Worm (Caenorhabditis elegans) whole organism, L1 larva: ENCODE results near the gene K01A12.3.
A peak's percentile ranks its signal among the peaks of the same experiment; 100 is the strongest.

ENCODE experiments used
- C04F5.9 ChIP-seq: sonication (generic microtip); optimal IDR thresholded peaks from 2 replicates; lab custom pipeline; 2016; ENCODE audit warnings: missing genetic modification characterization, missing compliant biosample characterization
- C16A3.4 ChIP-seq: fragments of 150-350 bp; optimal IDR thresholded peaks from 2 replicates; lab custom pipeline; 2014; ENCODE audit warnings: missing biosample characterization, missing genetic modification characterization
- C34B4.2 ChIP-seq: sonication (generic microtip); optimal IDR thresholded peaks from 2 replicates; lab custom pipeline; 2017; ENCODE audit warnings: mild to moderate bottlenecking, missing genetic modification characterization, missing compliant biosample characterization
- alr-1 ChIP-seq: fragments of 200-800 bp; sonication (Bioruptor generic); optimal IDR thresholded peaks from 2 replicates; lab custom pipeline; 2018; ENCODE audit warnings: borderline replicate concordance, mild to moderate bottlenecking, missing genetic modification characterization, missing compliant biosample characterization
- aly-2 ChIP-seq: fragments of 150-350 bp; optimal IDR thresholded peaks from 2 replicates; lab custom pipeline; 2014; ENCODE audit warnings: missing biosample characterization, missing genetic modification characterization
- ceh-63 ChIP-seq: fragments of 200-800 bp; sonication (Bioruptor generic); optimal IDR thresholded peaks from 2 replicates; lab custom pipeline; 2018; ENCODE audit warnings: mild to moderate bottlenecking, missing genetic modification characterization, missing compliant biosample characterization
- ceh-88 ChIP-seq: fragments of 200-800 bp; sonication (Bioruptor generic); IDR thresholded peaks from 2 replicates; pipeline ENCODE4 v1.3.6; 2022; ENCODE audit warnings: missing genetic modification characterization, missing compliant biosample characterization
- ceh-90 ChIP-seq: sonication (generic microtip); optimal IDR thresholded peaks from 2 replicates; lab custom pipeline; 2016; ENCODE audit warnings: missing genetic modification characterization, missing compliant biosample characterization
- ces-1 ChIP-seq: fragments of 150-350 bp; optimal IDR thresholded peaks from 2 replicates; lab custom pipeline; 2014; ENCODE audit warnings: missing biosample characterization, missing genetic modification reagents, missing genetic modification characterization
- dsc-1 ChIP-seq: sonication (generic microtip); optimal IDR thresholded peaks from 2 replicates; lab custom pipeline; 2016; ENCODE audit warnings: mild to moderate bottlenecking, missing genetic modification characterization, missing compliant biosample characterization
- efl-1 ChIP-seq, 4 experiments: fragments of 150-350 bp; optimal IDR thresholded peaks in 3 of 4; peaks in 1 of 4; 1 replicate in 1 of 4; 2 replicates in 3 of 4; lab custom pipeline; 2014; ENCODE audit warnings: missing biosample characterization in 2 of 4, missing genetic modification characterization in 2 of 4, missing genetic modification reagents in 2 of 4
- fkh-10 ChIP-seq: sonication (generic microtip); optimal IDR thresholded peaks from 2 replicates; lab custom pipeline; 2017; ENCODE audit warnings: missing biosample characterization, missing genetic modification reagents, missing genetic modification characterization
- fkh-8 ChIP-seq: sonication (generic microtip); optimal IDR thresholded peaks from 2 replicates; lab custom pipeline; 2016; ENCODE audit warnings: mild to moderate bottlenecking, missing genetic modification characterization, missing compliant biosample characterization
- grh-1 ChIP-seq: fragments of 200-800 bp; sonication (Bioruptor generic); IDR thresholded peaks from 2 replicates; pipeline ENCODE4 v1.3.6; 2022; ENCODE audit warnings: missing genetic modification reagents, missing genetic modification characterization, missing compliant biosample characterization
- hlh-4 ChIP-seq: sonication (generic microtip); optimal IDR thresholded peaks from 2 replicates; lab custom pipeline; 2016; ENCODE audit warnings: mild to moderate bottlenecking, missing genetic modification characterization, missing compliant biosample characterization
- hpl-2 ChIP-seq: fragments of 150-350 bp; optimal IDR thresholded peaks from 2 replicates; lab custom pipeline; 2014; ENCODE audit warnings: missing biosample characterization, missing genetic modification reagents, missing genetic modification characterization
- irx-1 ChIP-seq: sonication (generic microtip); optimal IDR thresholded peaks from 2 replicates; lab custom pipeline; 2016; ENCODE audit warnings: missing genetic modification characterization, missing compliant biosample characterization
- lin-13 ChIP-seq: fragments of 150-350 bp; optimal IDR thresholded peaks from 2 replicates; lab custom pipeline; 2014; ENCODE audit warnings: missing biosample characterization, missing genetic modification reagents, missing genetic modification characterization
- lin-14 ChIP-seq: fragments of 200-800 bp; sonication (Bioruptor generic); optimal IDR thresholded peaks from 2 replicates; lab custom pipeline; 2018; ENCODE audit warnings: mild to moderate bottlenecking, missing genetic modification characterization, moderate library complexity, missing compliant biosample characterization
- lin-15B ChIP-seq: fragments of 150-350 bp; sonication (generic microtip); optimal IDR thresholded peaks from 3 replicates; lab custom pipeline; 2014; ENCODE audit warnings: missing biosample characterization, missing genetic modification characterization
- lin-35 ChIP-seq, 2 experiments: fragments of 150-350 bp; optimal IDR thresholded peaks; 2 replicates each; lab custom pipeline; 2014; ENCODE audit warnings: missing biosample characterization in 2 of 2, missing genetic modification characterization in 2 of 2, missing genetic modification reagents in 2 of 2
- lsy-2 ChIP-seq, 2 experiments: fragments of 150-350 bp; optimal IDR thresholded peaks; 2 replicates each; lab custom pipeline; 2014; ENCODE audit warnings: missing biosample characterization in 2 of 2, missing genetic modification characterization in 2 of 2
- mab-9 ChIP-seq: fragments of 200-800 bp; sonication (Bioruptor generic); IDR thresholded peaks from 2 replicates; pipeline ENCODE4 v1.3.6; 2022; ENCODE audit warnings: missing genetic modification reagents, missing genetic modification characterization, missing compliant biosample characterization
- mdl-1 ChIP-seq, 2 experiments: fragments of 150-350 bp; optimal IDR thresholded peaks; 2 replicates each; lab custom pipeline; 2014 to 2017; ENCODE audit warnings: missing biosample characterization in 2 of 2, missing genetic modification characterization in 2 of 2, inconsistent platforms in 1 of 2
- mep-1 ChIP-seq: fragments of 150-350 bp; optimal IDR thresholded peaks from 2 replicates; lab custom pipeline; 2014; ENCODE audit warnings: missing biosample characterization, missing genetic modification characterization
- nhr-19 ChIP-seq: fragments of 200-800 bp; sonication (Bioruptor generic); conservative IDR thresholded peaks from 2 replicates; pipeline ENCODE4 v1.3.6; 2022; ENCODE audit warnings: missing genetic modification characterization, missing compliant biosample characterization
- nhr-20 ChIP-seq: sonication (generic microtip); optimal IDR thresholded peaks from 2 replicates; lab custom pipeline; 2016; ENCODE audit warnings: mild to moderate bottlenecking, missing genetic modification characterization, missing compliant biosample characterization
- nhr-237 ChIP-seq: fragments of 150-350 bp; optimal IDR thresholded peaks from 2 replicates; lab custom pipeline; 2014; ENCODE audit warnings: missing biosample characterization, missing genetic modification characterization
- nhr-71 ChIP-seq: sonication (generic microtip); optimal IDR thresholded peaks from 2 replicates; lab custom pipeline; 2016; ENCODE audit warnings: mild to moderate bottlenecking, missing genetic modification characterization, moderate library complexity, missing compliant biosample characterization
- nhr-77 ChIP-seq: fragments of 150-350 bp; optimal IDR thresholded peaks from 2 replicates; lab custom pipeline; 2014; ENCODE audit warnings: missing biosample characterization, missing genetic modification characterization
- nhr-84 ChIP-seq: sonication (generic microtip); optimal IDR thresholded peaks from 2 replicates; lab custom pipeline; 2017; ENCODE audit warnings: missing biosample characterization, missing genetic modification characterization
- nhr-85 ChIP-seq: sonication (generic microtip); peaks from one replicate; lab custom pipeline; 2016; ENCODE audit warnings: missing genetic modification characterization, inconsistent platforms, missing compliant biosample characterization
- nhr-90 ChIP-seq: sonication (generic microtip); optimal IDR thresholded peaks from 2 replicates; lab custom pipeline; 2016; ENCODE audit warnings: mild to moderate bottlenecking, missing genetic modification characterization, missing compliant biosample characterization; ENCODE audit not compliant: poor library complexity
- pax-3 ChIP-seq: fragments of 200-800 bp; sonication (Bioruptor generic); optimal IDR thresholded peaks from 2 replicates; lab custom pipeline; 2018; ENCODE audit warnings: mild to moderate bottlenecking, missing genetic modification characterization, moderate library complexity, missing compliant biosample characterization
- pqm-1 ChIP-seq: sonication (generic microtip); optimal IDR thresholded peaks from 3 replicates; lab custom pipeline; 2017; ENCODE audit warnings: missing biosample characterization, missing genetic modification characterization
- rnt-1 ChIP-seq: sonication (generic microtip); optimal IDR thresholded peaks from 2 replicates; lab custom pipeline; 2016; ENCODE audit warnings: mild to moderate bottlenecking, missing genetic modification characterization, moderate library complexity, missing compliant biosample characterization
- snpc-4 ChIP-seq: fragments of 150-350 bp; optimal IDR thresholded peaks from 2 replicates; lab custom pipeline; 2014; ENCODE audit warnings: missing biosample characterization, missing genetic modification characterization
- snu-23 ChIP-seq: sonication (generic microtip); optimal IDR thresholded peaks from 2 replicates; lab custom pipeline; 2016; ENCODE audit warnings: missing genetic modification characterization, missing compliant biosample characterization
- unc-30 ChIP-seq: sonication (generic microtip); optimal IDR thresholded peaks from 2 replicates; lab custom pipeline; 2017; ENCODE audit warnings: missing biosample characterization, missing genetic modification characterization
- unc-62 ChIP-seq: fragments of 150-350 bp; optimal IDR thresholded peaks from 2 replicates; lab custom pipeline; 2014; ENCODE audit warnings: missing biosample characterization, missing genetic modification reagents, missing genetic modification characterization
- vab-15 ChIP-seq: sonication (generic microtip); optimal IDR thresholded peaks from 2 replicates; lab custom pipeline; 2017; ENCODE audit warnings: missing genotype, mild to moderate bottlenecking, missing genetic modification characterization, missing compliant biosample characterization
- xbp-1 ChIP-seq: sonication (generic microtip); optimal IDR thresholded peaks from 2 replicates; lab custom pipeline; 2016; ENCODE audit warnings: missing genetic modification characterization, missing compliant biosample characterization
- ztf-11 ChIP-seq, 2 experiments: sonication (generic microtip); optimal IDR thresholded peaks; 2 replicates each; lab custom pipeline; 2016 to 2017; ENCODE audit warnings: missing genetic modification characterization in 2 of 2, missing biosample characterization in 1 of 2, missing compliant biosample characterization in 1 of 2

Gene K01A12.3

ce11 chrX:8646997-8647396 is 22.0 kb upstream of the K01A12.3 start, which contains the start of gene F12D9.2:
TSS of gene F12D9.2 (minus strand) at chrX:8647097.
- peak; percentile 2 for TF ChIP-seq nhr-85
- no peak for TF ChIP-seq snpc-4 (tag; lab: Kevin White, UChicago)

DNA sequence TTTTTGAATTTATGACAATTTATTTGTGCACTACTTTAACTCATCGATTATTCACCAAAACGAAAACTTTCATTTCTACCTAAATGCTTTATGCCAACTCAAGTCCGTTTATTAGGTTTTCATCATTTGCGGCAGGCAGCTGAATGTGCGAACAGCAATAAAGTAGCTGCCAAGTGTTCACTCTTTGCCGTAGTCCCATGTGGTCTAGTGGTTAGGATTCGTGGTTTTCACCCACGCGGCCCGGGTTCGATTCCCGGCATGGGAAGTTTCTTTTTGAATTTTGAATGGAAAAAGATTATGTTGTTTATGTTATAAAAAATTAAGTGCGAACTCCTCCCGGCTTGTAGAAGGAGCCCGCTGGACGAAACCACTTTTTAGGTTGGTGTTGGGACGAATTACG is 21.3 kb upstream of the K01A12.3 start:
- TF ChIP-seq lin-14 (GFP tag; lab: Kevin White, UChicago) (peak; percentile 21), C16A3.4 (peak; percentile 38), unc-30 (tag; lab: Kevin White, UChicago) (no peak), xbp-1 (no peak), nhr-84 (tag; lab: Kevin White, UChicago) (no peak), nhr-77 (tag; lab: Kevin White, UChicago) (peak; percentile 26), C04F5.9 (no peak), irx-1 (no peak), dsc-1 (no peak), ces-1 (GFP tag; lab: Kevin White, UChicago) (no peak), vab-15 (tag; lab: Kevin White, UChicago) (no peak), unc-62 (GFP tag; lab: Kevin White, UChicago) (no peak), nhr-19 (GFP tag; lab: Robert Waterston, UW) (0 out of 2 replicates have a peak, but pooled peaks have one; percentile 7), lsy-2 (tag; optimal IDR thresholded peaks at IDR 0.05; lab: Kevin White, UChicago) (peak in 1 of 2 experiments; percentile 14), nhr-71 (tag; lab: Kevin White, UChicago) (peak; percentile 31), nhr-237 (tag; lab: Kevin White, UChicago) (no peak), mep-1 (tag; lab: Kevin White, UChicago) (peak; percentile 5), pqm-1 (tag; lab: Kevin White, UChicago) (no peak), lin-15B (tag; lab: Kevin White, UChicago) (no peak), hpl-2 (GFP tag; lab: Kevin White, UChicago) (no peak), ceh-88 (GFP tag; lab: Robert Waterston, UW) (no peak), nhr-20 (peak; percentile 45), rnt-1 (peak; percentile 32), ceh-63 (GFP tag; lab: Kevin White, UChicago) (no peak), snpc-4 (tag; lab: Kevin White, UChicago) (no peak), efl-1 (optimal IDR thresholded peaks at IDR 0.05; lab: Kevin White, UChicago) (no peak), efl-1 (GFP tag; optimal IDR thresholded peaks at IDR 0.05 in 1 of 2; lab: Kevin White, UChicago) (peak in 1 of 2 experiments; percentile 6), aly-2 (tag; lab: Kevin White, UChicago) (no peak), mdl-1 (tag; optimal IDR thresholded peaks at IDR 0.05; lab: Kevin White, UChicago) (peak in 1 of 2 experiments; percentile 39), hlh-4 (no peak), ceh-90 (tag; lab: Kevin White, UChicago) (no peak), lin-35 (GFP tag; optimal IDR thresholded peaks at IDR 0.05; lab: Kevin White, UChicago) (peak in 1 of 2 experiments; percentile 23), lin-13 (no peak), pax-3 (no peak), mab-9 (no peak), snu-23 (GFP tag; lab: Kevin White, UChicago) (peak; percentile 53), fkh-10 (GFP tag; lab: Kevin White, UChicago) (no peak), grh-1 (GFP tag; lab: Robert Waterston, UW) (no peak), alr-1 (no peak), ztf-11 (tag; optimal IDR thresholded peaks at IDR 0.05; lab: Kevin White, UChicago) (no peak), fkh-8 (tag; lab: Kevin White, UChicago) (no peak), C34B4.2 (tag; lab: Kevin White, UChicago) (no peak), nhr-90 (peak; percentile 29)
